Fruit fly (Drosophila melanogaster) whole organism, prepupa: ENCODE measurements around the gene lilli.

Experiments
- Blimp-1 ChIP-seq: fragments of 200-800 bp; sonication (Bioruptor generic); optimal IDR thresholded peaks from 3 replicates; lab custom pipeline; 2017; ENCODE audit warnings: missing biosample characterization, missing genetic modification characterization, mild to moderate bottlenecking, moderate library complexity, missing genetic modification reagents
- CG10669 ChIP-seq: fragments of 200-800 bp; sonication (Bioruptor generic); optimal IDR thresholded peaks from 3 replicates; lab custom pipeline; 2018; ENCODE audit warnings: missing biosample characterization, mild to moderate bottlenecking, missing genetic modification characterization, moderate library complexity
- CG11762 ChIP-seq: fragments of 200-800 bp; sonication (Bioruptor generic); optimal IDR thresholded peaks from 3 replicates; lab custom pipeline; 2016; ENCODE audit warnings: missing biosample characterization, missing genetic modification characterization; ENCODE audit not compliant: insufficient read depth
- CG3032 ChIP-seq: fragments of 200-800 bp; optimal IDR thresholded peaks from 2 replicates; lab custom pipeline; 2019; ENCODE audit warnings: missing biosample characterization, mild to moderate bottlenecking, missing genetic modification characterization, moderate library complexity
- CG34406 ChIP-seq: fragments of 200-800 bp; sonication (Bioruptor generic); optimal IDR thresholded peaks from 3 replicates; lab custom pipeline; 2016; ENCODE audit warnings: missing biosample characterization, missing genetic modification characterization
- CG3919 ChIP-seq: fragments of 200-800 bp; sonication (Bioruptor generic); optimal IDR thresholded peaks from 3 replicates; lab custom pipeline; 2016; ENCODE audit warnings: missing biosample characterization, missing genetic modification characterization
- CG4318 ChIP-seq: fragments of 200-800 bp; sonication (Bioruptor generic); optimal IDR thresholded peaks from 3 replicates; lab custom pipeline; 2017; ENCODE audit warnings: missing biosample characterization, mild to moderate bottlenecking, missing genetic modification characterization
- CG6163 ChIP-seq: fragments of 200-800 bp; sonication (Bioruptor generic); IDR thresholded peaks from 3 replicates; pipeline ENCODE4 v1.3.6; 2022; ENCODE audit warnings: missing biosample characterization, missing genetic modification characterization
- CG6276 ChIP-seq: fragments of 200-800 bp; sonication (Bioruptor generic); optimal IDR thresholded peaks from 2 replicates; lab custom pipeline; 2017; ENCODE audit warnings: missing biosample characterization, mild to moderate bottlenecking, missing genetic modification characterization
- CG6808 ChIP-seq: fragments of 200-800 bp; sonication (Bioruptor generic); optimal IDR thresholded peaks from 3 replicates; lab custom pipeline; 2017; ENCODE audit warnings: missing biosample characterization, missing genetic modification characterization, mild to moderate bottlenecking, moderate library complexity, missing genetic modification reagents
- CG6854 ChIP-seq: fragments of 200-800 bp; sonication (Bioruptor generic); optimal IDR thresholded peaks from 2 replicates; lab custom pipeline; 2017; ENCODE audit warnings: missing biosample characterization, mild to moderate bottlenecking, missing genetic modification characterization
- CG7368 ChIP-seq: fragments of 200-800 bp; sonication (Bioruptor generic); optimal IDR thresholded peaks from 3 replicates; lab custom pipeline; 2016; ENCODE audit warnings: missing biosample characterization, missing genetic modification characterization
- CG8119 ChIP-seq: fragments of 200-800 bp; sonication (Bioruptor generic); IDR thresholded peaks from 3 replicates; pipeline ENCODE4 v1.3.6; 2022; ENCODE audit warnings: missing biosample characterization, missing genetic modification characterization
- CG8319 ChIP-seq: fragments of 200-800 bp; sonication (Bioruptor generic); optimal IDR thresholded peaks from 3 replicates; lab custom pipeline; 2016; ENCODE audit warnings: missing biosample characterization, missing genetic modification characterization
- CG8632 ChIP-seq: fragments of 200-800 bp; sonication (Bioruptor generic); optimal IDR thresholded peaks from 3 replicates; lab custom pipeline; 2016; ENCODE audit warnings: missing biosample characterization, missing genetic modification characterization
- CG9139 ChIP-seq: fragments of 200-800 bp; sonication (Bioruptor generic); optimal IDR thresholded peaks from 3 replicates; lab custom pipeline; 2017; ENCODE audit warnings: missing biosample characterization, mild to moderate bottlenecking, missing genetic modification characterization
- Eip78C ChIP-seq: fragments of 200-800 bp; sonication (Bioruptor generic); peaks from one replicate; lab custom pipeline; 2016; ENCODE audit warnings: missing biosample characterization, missing genetic modification characterization
- Ets96B ChIP-seq: fragments of 200-800 bp; optimal IDR thresholded peaks from 2 replicates; lab custom pipeline; 2019; ENCODE audit warnings: missing biosample characterization, mild to moderate bottlenecking, missing genetic modification characterization, moderate library complexity
- Hr38 ChIP-seq: sonication (Bioruptor generic); optimal IDR thresholded peaks from 2 replicates; lab custom pipeline; 2016; ENCODE audit warnings: missing biosample characterization, missing genetic modification characterization
- Hr39 ChIP-seq: fragments of 200-800 bp; sonication (Bioruptor generic); optimal IDR thresholded peaks from 2 replicates; lab custom pipeline; 2016; ENCODE audit warnings: missing biosample characterization, missing genetic modification characterization
- Lpt ChIP-seq: fragments of 200-800 bp; sonication (Bioruptor generic); optimal IDR thresholded peaks from 3 replicates; lab custom pipeline; 2016; ENCODE audit warnings: missing biosample characterization, missing genetic modification characterization
- Met ChIP-seq: fragments of 200-800 bp; sonication (Bioruptor generic); optimal IDR thresholded peaks from 3 replicates; lab custom pipeline; 2016; ENCODE audit warnings: missing biosample characterization, missing genetic modification characterization
- OdsH ChIP-seq: fragments of 200-800 bp; sonication (Bioruptor generic); optimal IDR thresholded peaks from 3 replicates; lab custom pipeline; 2016; ENCODE audit warnings: missing biosample characterization, missing genetic modification characterization
- Smox ChIP-seq: fragments of 200-800 bp; sonication (Bioruptor generic); optimal IDR thresholded peaks from 3 replicates; lab custom pipeline; 2016; ENCODE audit warnings: missing biosample characterization, missing genetic modification characterization
- Sox102F ChIP-seq: fragments of 200-800 bp; sonication (Bioruptor generic); optimal IDR thresholded peaks from 2 replicates; lab custom pipeline; 2016; ENCODE audit warnings: missing biosample characterization, mild to moderate bottlenecking, missing genetic modification characterization
- Sox14 ChIP-seq: fragments of 200-800 bp; sonication (Bioruptor generic); optimal IDR thresholded peaks from 3 replicates; lab custom pipeline; 2016; ENCODE audit warnings: missing biosample characterization, missing genetic modification characterization
- Sox15 ChIP-seq: fragments of 200-800 bp; sonication (Bioruptor generic); optimal IDR thresholded peaks from 3 replicates; lab custom pipeline; 2016; ENCODE audit warnings: missing biosample characterization, missing genetic modification characterization
- acj6 ChIP-seq: fragments of 200-800 bp; sonication (Bioruptor generic); optimal IDR thresholded peaks from 3 replicates; lab custom pipeline; 2016; ENCODE audit warnings: missing biosample characterization, missing genetic modification characterization
- cyc ChIP-seq: fragments of 200-800 bp; sonication (Bioruptor generic); optimal IDR thresholded peaks from 3 replicates; lab custom pipeline; 2016; ENCODE audit warnings: missing biosample characterization, missing genetic modification characterization
- dac ChIP-seq: fragments of 200-800 bp; sonication (Bioruptor generic); optimal IDR thresholded peaks from 2 replicates; lab custom pipeline; 2017; ENCODE audit warnings: missing biosample characterization, mild to moderate bottlenecking, missing genetic modification characterization
- dsx ChIP-seq: fragments of 200-800 bp; optimal IDR thresholded peaks from 3 replicates; lab custom pipeline; 2019; ENCODE audit warnings: missing biosample characterization, mild to moderate bottlenecking, missing genetic modification characterization, moderate library complexity; ENCODE audit not compliant: poor library complexity, severe bottlenecking
- eg ChIP-seq: fragments of 200-800 bp; sonication (Bioruptor generic); IDR thresholded peaks from 3 replicates; pipeline ENCODE4 v1.3.6; 2022; ENCODE audit warnings: missing biosample characterization, missing genetic modification characterization
- fd85E ChIP-seq: fragments of 200-800 bp; sonication (Bioruptor generic); optimal IDR thresholded peaks from 3 replicates; lab custom pipeline; 2016; ENCODE audit warnings: missing biosample characterization, missing genetic modification characterization
- fkh ChIP-seq: fragments of 200-800 bp; sonication (Bioruptor generic); optimal IDR thresholded peaks from 3 replicates; lab custom pipeline; 2017; ENCODE audit warnings: missing biosample characterization, mild to moderate bottlenecking, missing genetic modification characterization, moderate library complexity
- net ChIP-seq: fragments of 200-800 bp; sonication (Bioruptor generic); optimal IDR thresholded peaks from 3 replicates; lab custom pipeline; 2016; ENCODE audit warnings: missing biosample characterization, missing genetic modification characterization
- pdm3 ChIP-seq: fragments of 200-800 bp; sonication (Bioruptor generic); optimal IDR thresholded peaks from 3 replicates; lab custom pipeline; 2016; ENCODE audit warnings: missing biosample characterization, missing genetic modification characterization
- spab ChIP-seq: fragments of 200-800 bp; sonication (Bioruptor generic); optimal IDR thresholded peaks from 2 replicates; lab custom pipeline; 2017; ENCODE audit warnings: missing biosample characterization, mild to moderate bottlenecking, missing genetic modification characterization, missing genetic modification reagents
- ss ChIP-seq, 2 experiments: fragments of 200-800 bp; sonication (Bioruptor generic); optimal IDR thresholded peaks; 2 replicates in 1 of 2; 3 replicates in 1 of 2; lab custom pipeline; 2017 to 2018; ENCODE audit warnings: mild to moderate bottlenecking in 2 of 2, missing biosample characterization in 2 of 2, missing genetic modification characterization in 2 of 2, moderate library complexity in 1 of 2
- svp ChIP-seq: fragments of 200-800 bp; sonication (Bioruptor generic); peaks from one replicate; lab custom pipeline; 2016; ENCODE audit warnings: missing biosample characterization, missing genetic modification characterization
- topi ChIP-seq: fragments of 200-800 bp; sonication (Bioruptor generic); optimal IDR thresholded peaks from 3 replicates; lab custom pipeline; 2016; ENCODE audit warnings: missing biosample characterization, missing genetic modification characterization
- vri ChIP-seq: fragments of 200-800 bp; sonication (Bioruptor generic); optimal IDR thresholded peaks from 3 replicates; lab custom pipeline; 2016; ENCODE audit warnings: missing biosample characterization, mild to moderate bottlenecking, missing genetic modification characterization

The lilli gene

DNA sequence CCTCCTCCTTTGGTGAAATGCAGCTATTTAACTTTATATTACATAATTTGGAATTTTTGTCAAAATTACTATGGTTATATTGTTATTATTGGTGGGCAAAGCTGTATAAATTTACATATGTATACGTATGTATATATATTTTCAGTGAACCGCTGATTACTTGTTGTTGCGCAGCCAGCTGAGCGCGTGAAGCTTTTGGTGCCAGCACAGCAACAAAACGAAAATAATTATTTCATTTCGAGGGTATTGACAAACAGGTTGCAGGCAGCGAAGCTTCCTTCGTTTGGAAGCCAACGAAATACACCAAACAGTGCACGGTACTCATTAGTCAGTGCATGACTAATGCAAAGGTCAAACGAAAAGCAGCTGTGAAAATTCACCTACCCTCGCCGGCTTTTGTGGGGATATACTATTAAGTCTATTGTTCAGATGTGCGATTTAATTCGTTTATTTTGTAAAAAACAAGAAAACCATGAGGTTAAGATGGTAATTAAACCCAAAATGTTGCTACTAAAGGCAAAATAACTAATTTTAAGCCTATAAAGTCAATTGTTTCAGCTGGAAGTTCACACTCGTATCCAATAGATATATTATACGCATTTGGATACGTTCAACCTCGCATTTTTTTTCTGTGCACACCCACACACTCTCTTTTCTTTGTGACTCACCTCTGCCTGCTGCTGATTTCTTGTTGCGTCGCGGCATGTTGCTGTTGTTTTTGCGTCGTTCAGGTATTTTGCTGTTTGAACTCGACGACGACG is 12.6 kb upstream of the lilli start (continued):
- TF ChIP-seq Met (GFP tag; lab: Kevin White, UChicago) (peak; percentile 53), spab (peak; percentile 37), CG6163 (GFP tag; lab: Robert Waterston, UW) (no peak; the same call in 2 of the 3 replicates), CG34406 (GFP tag; lab: Kevin White, UChicago) (peak; percentile 55), OdsH (GFP tag; lab: Kevin White, UChicago) (peak; percentile 63), CG3032 (tag; lab: Kevin White, UChicago) (peak; percentile 28), cyc (peak; percentile 8), Lpt (GFP tag; lab: Kevin White, UChicago) (no peak), CG10669 (GFP tag; lab: Kevin White, UChicago) (peak; percentile 38), CG3919 (GFP tag; lab: Kevin White, UChicago) (peak; percentile 50)
- TF ChIP-seq, all 60 proteins: peak for 45

dm6 chr2L:2873729-2874127 is 12.0 kb upstream of the lilli start:
- TF ChIP-seq spab (no peak), Eip78C (GFP tag; lab: Kevin White, UChicago) (peak; percentile 19)

DNA sequence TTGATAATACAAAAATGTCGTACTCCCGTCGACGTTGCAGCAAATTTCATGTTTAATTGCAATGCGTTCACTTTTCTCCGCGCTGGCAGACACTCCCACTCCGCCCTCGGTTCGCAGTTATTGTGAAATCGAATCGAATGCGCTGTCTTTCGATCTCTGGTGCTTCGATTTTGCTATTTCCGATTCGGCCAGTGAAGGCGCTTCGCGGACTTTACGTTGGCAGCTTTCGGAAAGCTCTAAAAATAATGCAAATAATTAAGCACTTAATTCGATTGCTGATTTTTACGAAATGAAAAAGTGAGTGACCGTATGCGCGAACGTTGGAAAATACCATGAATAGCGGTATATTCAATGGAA is 11.6 kb upstream of the lilli start, which contains the start of gene Ifrd1:
Ifrd1 (minus strand) TSS at position 305 of the 357 bp plus-strand sequence.
- TF ChIP-seq Ets96B (tag; lab: Kevin White, UChicago) (no peak), fd85E (peak; percentile 2), CG6163 (GFP tag; lab: Robert Waterston, UW) (peak; percentile 29; the same call in 1 of the 3 replicates), CG10669 (GFP tag; lab: Kevin White, UChicago) (no peak), CG6276 (no peak), Sox14 (GFP tag; lab: Kevin White, UChicago) (no peak), vri (GFP tag; lab: Kevin White, UChicago) (peak; percentile 23)

- peak; percentile 26 for TF ChIP-seq Sox14 (GFP tag; lab: Kevin White, UChicago)
- TF ChIP-seq Ets96B (tag; lab: Kevin White, UChicago) = peak; percentile 48
- TF ChIP-seq fkh (GFP tag; lab: Kevin White, UChicago) = peak; percentile 67
- TF ChIP-seq CG11762 = no peak
- TF ChIP-seq spab = peak; percentile 54
- TF ChIP-seq CG8632 (GFP tag; lab: Kevin White, UChicago) = peak; percentile 11
- peak; percentile 53 for TF ChIP-seq Lpt (GFP tag; lab: Kevin White, UChicago)
- TF ChIP-seq CG8119 (GFP tag; lab: Robert Waterston, UW) = peak; percentile 72
- peak; percentile 53 for TF ChIP-seq acj6 (GFP tag; lab: Kevin White, UChicago)
- peak; percentile 27 for TF ChIP-seq Sox102F (GFP tag; lab: Kevin White, UChicago)
- peak; percentile 84 for TF ChIP-seq CG6808
- TF ChIP-seq dsx (GFP tag; lab: Kevin White, UChicago) = peak; percentile 54
- TF ChIP-seq CG7368 (GFP tag; lab: Kevin White, UChicago) = no peak
- TF ChIP-seq CG6854 (GFP tag; lab: Kevin White, UChicago) = peak; percentile 96
- TF ChIP-seq Eip78C (GFP tag; lab: Kevin White, UChicago) = peak; percentile 79
- TF ChIP-seq svp (GFP tag; lab: Kevin White, UChicago) = peak; percentile 91
- no peak for TF ChIP-seq CG8319 (GFP tag; lab: Kevin White, UChicago)
- TF ChIP-seq dac (GFP tag; lab: Kevin White, UChicago) = no peak
- TF ChIP-seq Hr39 (GFP tag; lab: Kevin White, UChicago) = peak; percentile 53
- peak; percentile 87 for TF ChIP-seq CG9139 (GFP tag; lab: Kevin White, UChicago)
- TF ChIP-seq Met (GFP tag; lab: Kevin White, UChicago) = peak; percentile 50
- TF ChIP-seq ss (GFP tag; optimal IDR thresholded peaks at IDR 0.05; lab: Kevin White, UChicago) = peak; percentile 88
- TF ChIP-seq Smox (GFP tag; lab: Kevin White, UChicago) = peak; percentile 74
- TF ChIP-seq Hr38 = no peak
- peak; percentile 60 for TF ChIP-seq Sox15 (GFP tag; lab: Kevin White, UChicago)
- TF ChIP-seq net (GFP tag; lab: Kevin White, UChicago) = peak; percentile 61
- TF ChIP-seq OdsH (GFP tag; lab: Kevin White, UChicago) = peak; percentile 63
- peak; percentile 50 for TF ChIP-seq pdm3 (GFP tag; lab: Kevin White, UChicago)
- peak; percentile 52 for TF ChIP-seq CG3919 (GFP tag; lab: Kevin White, UChicago)
- TF ChIP-seq topi (GFP tag; lab: Kevin White, UChicago) = peak; percentile 56
- TF ChIP-seq eg (GFP tag; lab: Robert Waterston, UW) = peak; percentile 81
- TF ChIP-seq vri (GFP tag; lab: Kevin White, UChicago) = peak; percentile 63
- TF ChIP-seq CG4318 = peak; percentile 39
- TF ChIP-seq Blimp-1 = peak; percentile 46
Observed at dm6 chr2L:2874542-2875194, 11.1 kb upstream of the lilli start, which contains the start of gene CG8814. TSS of gene CG8814 (plus strand) at chr2L:2874890.
